Worm (Caenorhabditis elegans) whole organism, late embryonic: ENCODE results near the gene T16A1.2.

ENCODE experiments used
- C08G9.2 ChIP-seq: sonication (generic microtip); optimal IDR thresholded peaks from 2 replicates; lab custom pipeline; 2016; ENCODE audit warnings: mild to moderate bottlenecking, missing genetic modification characterization, moderate library complexity, missing compliant biosample characterization
- C38D4.7 ChIP-seq: fragments of 200-800 bp; sonication (Bioruptor generic); optimal IDR thresholded peaks from 2 replicates; lab custom pipeline; 2018; ENCODE audit warnings: mild to moderate bottlenecking, missing genetic modification characterization, moderate library complexity, missing compliant biosample characterization
- F13H6.1 ChIP-seq: sonication (generic microtip); optimal IDR thresholded peaks from 2 replicates; lab custom pipeline; 2016; ENCODE audit warnings: missing genetic modification characterization, missing compliant biosample characterization
- K09A11.1 ChIP-seq: sonication (generic microtip); optimal IDR thresholded peaks from 2 replicates; lab custom pipeline; 2017; ENCODE audit warnings: antibody characterized with exemption, mild to moderate bottlenecking, missing genetic modification characterization, missing compliant biosample characterization; ENCODE audit not compliant: insufficient read depth
- Y22D7AL.16 ChIP-seq: sonication (generic microtip); optimal IDR thresholded peaks from 2 replicates; lab custom pipeline; 2016; ENCODE audit warnings: missing genetic modification characterization, missing compliant biosample characterization
- ahr-1 ChIP-seq: sonication (generic microtip); optimal IDR thresholded peaks from 2 replicates; lab custom pipeline; 2016; ENCODE audit warnings: missing genetic modification characterization, missing compliant biosample characterization
- ama-1 ChIP-seq: fragments of 150-350 bp; optimal IDR thresholded peaks from 2 replicates; lab custom pipeline; 2014
- ceh-14 ChIP-seq: sonication (generic microtip); optimal IDR thresholded peaks from 2 replicates; lab custom pipeline; 2016; ENCODE audit warnings: missing genotype, missing genetic modification characterization, missing compliant biosample characterization
- ceh-18 ChIP-seq: sonication (generic microtip); optimal IDR thresholded peaks from 2 replicates; lab custom pipeline; 2016; ENCODE audit warnings: missing genetic modification characterization, missing compliant biosample characterization
- ceh-19 ChIP-seq: fragments of 200-800 bp; sonication (Bioruptor generic); optimal IDR thresholded peaks from 2 replicates; lab custom pipeline; 2018; ENCODE audit warnings: mild to moderate bottlenecking, missing genetic modification characterization, missing compliant biosample characterization
- ceh-22 ChIP-seq: sonication (generic microtip); optimal IDR thresholded peaks from 2 replicates; lab custom pipeline; 2017; ENCODE audit warnings: missing biosample characterization, missing genetic modification characterization
- ceh-24 ChIP-seq: sonication (generic microtip); optimal IDR thresholded peaks from 2 replicates; lab custom pipeline; 2016; ENCODE audit warnings: mild to moderate bottlenecking, missing genetic modification characterization, missing compliant biosample characterization
- ceh-30 ChIP-seq: fragments of 150-350 bp; optimal IDR thresholded peaks from 2 replicates; lab custom pipeline; 2014; ENCODE audit warnings: missing biosample characterization, missing genetic modification characterization
- ceh-34 ChIP-seq: sonication (generic microtip); optimal IDR thresholded peaks from 2 replicates; lab custom pipeline; 2016; ENCODE audit warnings: mild to moderate bottlenecking, missing genetic modification characterization, missing compliant biosample characterization
- ceh-9 ChIP-seq: sonication (generic microtip); optimal IDR thresholded peaks from 2 replicates; lab custom pipeline; 2016; ENCODE audit warnings: mild to moderate bottlenecking, missing genetic modification characterization, inconsistent platforms, missing compliant biosample characterization
- dmd-4 ChIP-seq: sonication (generic microtip); optimal IDR thresholded peaks from 2 replicates; lab custom pipeline; 2016; ENCODE audit warnings: borderline replicate concordance, missing genetic modification characterization, missing compliant biosample characterization
- elt-2 ChIP-seq: sonication (generic microtip); optimal IDR thresholded peaks from 2 replicates; lab custom pipeline; 2016; ENCODE audit warnings: missing genetic modification reagents, missing genetic modification characterization, missing compliant biosample characterization
- eyg-1 ChIP-seq: sonication (generic microtip); optimal IDR thresholded peaks from 2 replicates; lab custom pipeline; 2016; ENCODE audit warnings: missing genotype, missing genetic modification characterization, missing compliant biosample characterization
- fax-1 ChIP-seq: sonication (generic microtip); optimal IDR thresholded peaks from 2 replicates; lab custom pipeline; 2016; ENCODE audit warnings: missing genotype, missing genetic modification characterization, missing compliant biosample characterization
- fkh-10 ChIP-seq: fragments of 150-350 bp; optimal IDR thresholded peaks from 2 replicates; lab custom pipeline; 2014; ENCODE audit warnings: missing biosample characterization, missing genetic modification reagents, missing genetic modification characterization
- fkh-6 ChIP-seq: sonication (generic microtip); optimal IDR thresholded peaks from 2 replicates; lab custom pipeline; 2016; ENCODE audit warnings: missing genetic modification characterization, missing compliant biosample characterization
- hlh-13 ChIP-seq: fragments of 200-800 bp; sonication (Bioruptor generic); optimal IDR thresholded peaks from 2 replicates; lab custom pipeline; 2018; ENCODE audit warnings: mild to moderate bottlenecking, missing genetic modification characterization, missing compliant biosample characterization
- hlh-6 ChIP-seq: sonication (generic microtip); optimal IDR thresholded peaks from 2 replicates; lab custom pipeline; 2016; ENCODE audit warnings: missing genotype, missing genetic modification characterization, missing compliant biosample characterization
- hlh-8 ChIP-seq: sonication (generic microtip); optimal IDR thresholded peaks from 2 replicates; lab custom pipeline; 2016; ENCODE audit warnings: missing genotype, missing genetic modification characterization, missing compliant biosample characterization
- lim-6 ChIP-seq: sonication (generic microtip); optimal IDR thresholded peaks from 2 replicates; lab custom pipeline; 2016; ENCODE audit warnings: missing genetic modification characterization, missing compliant biosample characterization
- lin-11 ChIP-seq: fragments of 200-800 bp; sonication (Bioruptor generic); optimal IDR thresholded peaks from 2 replicates; lab custom pipeline; 2018; ENCODE audit warnings: mild to moderate bottlenecking, missing genetic modification characterization, missing compliant biosample characterization
- nhr-232 ChIP-seq: sonication (generic microtip); optimal IDR thresholded peaks from 2 replicates; lab custom pipeline; 2016; ENCODE audit warnings: missing genetic modification characterization, missing compliant biosample characterization
- pax-1 ChIP-seq: fragments of 150-350 bp; optimal IDR thresholded peaks from 2 replicates; lab custom pipeline; 2014; ENCODE audit warnings: missing biosample characterization, missing genetic modification characterization
- pha-2 ChIP-seq: sonication (generic microtip); optimal IDR thresholded peaks from 2 replicates; lab custom pipeline; 2017; ENCODE audit warnings: mild to moderate bottlenecking, missing genetic modification characterization, missing compliant biosample characterization
- pqm-1 ChIP-seq: sonication (generic microtip); optimal IDR thresholded peaks from 2 replicates; lab custom pipeline; 2016; ENCODE audit warnings: missing genetic modification characterization, missing compliant biosample characterization
- pros-1 ChIP-seq: fragments of 150-350 bp; optimal IDR thresholded peaks from 2 replicates; lab custom pipeline; 2014; ENCODE audit warnings: missing biosample characterization, missing genetic modification reagents, missing genetic modification characterization
- ref-2 ChIP-seq: sonication (generic microtip); optimal IDR thresholded peaks from 2 replicates; lab custom pipeline; 2016; ENCODE audit warnings: missing genetic modification characterization, missing compliant biosample characterization
- rnt-1 ChIP-seq: sonication (generic microtip); optimal IDR thresholded peaks from 2 replicates; lab custom pipeline; 2016; ENCODE audit warnings: missing genetic modification characterization, missing compliant biosample characterization
- sdc-2 ChIP-seq: sonication (generic microtip); optimal IDR thresholded peaks from 2 replicates; lab custom pipeline; 2016; ENCODE audit warnings: missing genotype, missing genetic modification characterization, missing compliant biosample characterization
- tbx-7 ChIP-seq: sonication (generic microtip); optimal IDR thresholded peaks from 2 replicates; lab custom pipeline; 2016; ENCODE audit warnings: missing genotype, missing genetic modification characterization, missing compliant biosample characterization
- ttx-3 ChIP-seq: sonication (generic microtip); optimal IDR thresholded peaks from 2 replicates; lab custom pipeline; 2016; ENCODE audit warnings: missing genetic modification reagents, missing genetic modification characterization, missing compliant biosample characterization
- unc-3 ChIP-seq, 2 experiments: fragments of 200-800 bp in 1 of 2; sonication (Bioruptor generic) in 1 of 2; sonication (generic microtip) in 1 of 2; conservative IDR thresholded peaks in 1 of 2; optimal IDR thresholded peaks in 1 of 2; 2 replicates each; pipeline versions ENCODE4 v1.3.6 to Lab custom; 2016 to 2022; ENCODE audit warnings: missing compliant biosample characterization in 2 of 2, missing genetic modification characterization in 2 of 2, missing genetic modification reagents in 1 of 2
- unc-86 ChIP-seq: sonication (generic microtip); optimal IDR thresholded peaks from 2 replicates; lab custom pipeline; 2016; ENCODE audit warnings: missing genetic modification characterization, missing compliant biosample characterization
- zip-5 ChIP-seq: sonication (generic microtip); optimal IDR thresholded peaks from 2 replicates; lab custom pipeline; 2016; ENCODE audit warnings: missing genetic modification characterization, missing compliant biosample characterization

T16A1.2 gene

DNA sequence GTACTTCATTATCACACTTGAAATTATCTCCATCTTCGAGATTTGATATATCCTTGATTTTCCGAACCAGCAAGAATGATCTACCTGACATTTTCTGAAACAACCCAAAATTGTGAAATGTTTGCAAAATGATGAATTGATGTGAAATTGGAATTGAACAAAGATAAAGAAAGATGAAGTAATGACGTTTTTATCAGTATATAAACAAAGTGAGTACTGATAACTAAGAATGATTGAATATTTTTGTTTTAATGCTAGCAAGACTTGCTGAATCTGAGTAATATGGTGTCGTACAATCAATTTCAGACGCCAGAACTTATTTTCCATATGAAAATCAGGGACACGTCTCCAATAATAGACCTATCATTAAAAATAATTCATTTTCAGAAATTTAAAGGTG lies 26.7 kb downstream of the T16A1.2 start, which contains the start of gene math-37:
Gene math-37 (minus strand): TSS at position 101 of the 400 bp plus-strand sequence.
- TF ChIP-seq hlh-13, result no peak
- TF ChIP-seq dmd-4 (tag; lab: Kevin White, UChicago), result no peak
- no peak for TF ChIP-seq zip-5 (tag; lab: Kevin White, UChicago)
- no peak for TF ChIP-seq C38D4.7 (GFP tag; lab: Kevin White, UChicago)
- TF ChIP-seq hlh-6 (tag; lab: Kevin White, UChicago), result no peak
- no peak for TF ChIP-seq ceh-19 (GFP tag; lab: Kevin White, UChicago)
- no peak for TF ChIP-seq eyg-1 (tag; lab: Kevin White, UChicago)
- TF ChIP-seq pha-2 (tag; lab: Kevin White, UChicago), result no peak
- TF ChIP-seq ceh-30 (tag; lab: Kevin White, UChicago), result no peak
- TF ChIP-seq ahr-1, result no peak
- TF ChIP-seq tbx-7, result no peak
- no peak for TF ChIP-seq lin-11 (tag; lab: Kevin White, UChicago)
- TF ChIP-seq nhr-232 (tag; lab: Kevin White, UChicago), result no peak
- TF ChIP-seq ceh-24 (tag; lab: Kevin White, UChicago), result no peak
- TF ChIP-seq hlh-8, result no peak

DNA sequence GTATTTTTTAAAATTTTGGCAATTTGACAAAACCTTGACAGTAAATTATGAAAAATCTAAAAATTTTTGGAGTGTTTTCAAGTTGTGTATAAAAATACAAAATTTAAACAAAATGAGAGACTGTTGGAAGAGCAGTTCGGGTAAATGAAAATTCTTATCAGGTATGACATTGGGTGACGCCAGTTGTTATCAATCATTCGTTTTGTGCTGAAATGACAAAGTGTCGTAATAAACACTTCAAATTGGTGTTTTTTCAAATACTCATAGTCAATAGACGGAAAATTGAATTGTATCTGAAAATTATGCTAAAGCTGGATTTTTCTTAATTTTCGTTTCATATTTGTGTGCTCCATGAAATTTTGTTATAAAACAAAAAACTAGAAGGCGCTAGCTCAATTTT lies 27.4 kb downstream of the T16A1.2 start:
- TF ChIP-seq rnt-1 (no peak), ceh-30 (tag; lab: Kevin White, UChicago) (no peak), K09A11.1 (tag; lab: Kevin White, UChicago) (no peak)

DNA sequence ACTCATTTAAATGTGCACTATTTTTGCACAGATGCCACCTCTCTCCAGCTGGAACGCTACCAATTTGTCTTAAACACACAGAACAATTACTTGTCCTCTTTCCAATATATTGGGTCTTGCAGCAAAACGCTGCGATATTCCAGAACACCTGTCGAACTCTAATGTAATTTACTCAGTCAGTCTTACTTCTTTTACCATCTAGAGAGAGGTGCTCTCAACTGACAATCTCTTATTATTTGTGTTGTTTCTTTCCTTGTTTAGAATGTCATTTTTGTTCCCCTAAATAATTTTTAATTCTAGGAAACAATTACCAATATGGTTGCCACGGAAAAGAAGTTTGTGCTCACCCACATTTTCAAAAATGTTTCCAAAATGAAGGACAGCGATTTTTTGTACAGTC lies 35.4 kb downstream of the T16A1.2 start, which contains the start of gene sdz-28:
Gene sdz-28 (plus strand): TSS at position 301 of the 400 bp plus-strand sequence.
- TF ChIP-seq elt-2 (tag; lab: Kevin White, UChicago) (no peak), ceh-34 (tag; lab: Kevin White, UChicago) (no peak), C38D4.7 (GFP tag; lab: Kevin White, UChicago) (no peak), pros-1 (tag; lab: Kevin White, UChicago) (no peak), sdc-2 (tag; lab: Kevin White, UChicago) (no peak), fkh-6 (tag; lab: Kevin White, UChicago) (no peak), C08G9.2 (tag; lab: Kevin White, UChicago) (no peak), F13H6.1 (tag; lab: Kevin White, UChicago) (no peak), ceh-14 (tag; lab: Kevin White, UChicago) (no peak), ttx-3 (tag; lab: Kevin White, UChicago) (no peak), ceh-30 (tag; lab: Kevin White, UChicago) (no peak), unc-3 (GFP tag; conservative IDR thresholded peaks at IDR 0.05; lab: Robert Waterston, UW) (no peak), unc-3 (tag; optimal IDR thresholded peaks at IDR 0.05; lab: Kevin White, UChicago) (no peak), lin-11 (tag; lab: Kevin White, UChicago) (no peak), pqm-1 (tag; lab: Kevin White, UChicago) (no peak), pax-1 (tag; lab: Kevin White, UChicago) (no peak), ceh-18 (tag; lab: Kevin White, UChicago) (no peak)

DNA sequence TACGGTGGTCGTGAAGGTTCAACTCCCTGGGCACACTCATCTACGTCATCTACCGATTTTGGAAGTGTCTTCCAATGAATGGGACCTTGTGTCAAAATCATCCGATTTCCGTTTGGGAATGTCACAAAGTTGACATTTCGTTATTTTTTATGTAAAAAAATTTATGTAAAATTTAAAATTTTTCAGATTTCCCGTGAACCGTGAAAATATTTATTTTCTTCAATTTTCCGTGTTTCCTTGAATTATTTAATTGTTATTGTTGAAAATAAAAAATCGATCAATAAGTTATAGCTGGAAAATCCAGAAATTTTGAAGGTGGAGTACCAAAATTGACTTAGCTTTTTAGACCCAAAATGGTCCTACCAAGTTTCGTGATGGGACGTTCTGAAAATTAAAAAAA lies 40.2 kb downstream of the T16A1.2 start, which contains the start of gene hpo-7:
Gene hpo-7 (minus strand): TSS at position 101 of the 400 bp plus-strand sequence.
- TF ChIP-seq F13H6.1 (tag; lab: Kevin White, UChicago) (no peak), Y22D7AL.16 (no peak), unc-86 (tag; lab: Kevin White, UChicago) (no peak), pqm-1 (tag; lab: Kevin White, UChicago) (no peak), ceh-9 (tag; lab: Kevin White, UChicago) (no peak), ref-2 (tag; lab: Kevin White, UChicago) (no peak), elt-2 (tag; lab: Kevin White, UChicago) (no peak), C38D4.7 (GFP tag; lab: Kevin White, UChicago) (no peak), ceh-18 (tag; lab: Kevin White, UChicago) (no peak), lim-6 (tag; lab: Kevin White, UChicago) (no peak), ama-1 (lab: Kevin White, UChicago) (no peak), fkh-10 (GFP tag; lab: Kevin White, UChicago) (no peak), fax-1 (tag; lab: Kevin White, UChicago) (no peak), eyg-1 (tag; lab: Kevin White, UChicago) (no peak), ahr-1 (no peak), lin-11 (tag; lab: Kevin White, UChicago) (no peak), ceh-22 (no peak)
